Fruit fly (Drosophila melanogaster) whole organism, embryonic: Measurements from ENCODE around the gene CG6345.

Experiments
- BtbVII ChIP-seq: fragments of 200-800 bp; sonication (Bioruptor generic); optimal IDR thresholded peaks from 3 replicates; lab custom pipeline; 2017; ENCODE audit warnings: missing biosample characterization, mild to moderate bottlenecking, missing genetic modification characterization
- CG1024 ChIP-seq: fragments of 200-800 bp; sonication (Bioruptor generic); IDR thresholded peaks from 2 replicates; pipeline ENCODE4 v1.3.6; 2022; ENCODE audit warnings: missing biosample characterization, missing genetic modification characterization
- CG10462 ChIP-seq: fragments of 200-800 bp; sonication (Bioruptor generic); optimal IDR thresholded peaks from 2 replicates; lab custom pipeline; 2016; ENCODE audit warnings: missing biosample characterization, missing genetic modification characterization
- CG10565 ChIP-seq: fragments of 200-800 bp; sonication (Bioruptor generic); optimal IDR thresholded peaks from 3 replicates; lab custom pipeline; 2016; ENCODE audit warnings: missing biosample characterization, mild to moderate bottlenecking, missing genetic modification characterization
- CG11093 ChIP-seq: fragments of 200-800 bp; sonication (Bioruptor generic); IDR thresholded peaks from 3 replicates; pipeline ENCODE4 v1.3.6; 2022; ENCODE audit warnings: missing biosample characterization, missing genetic modification characterization
- CG11504 ChIP-seq: fragments of 200-800 bp; sonication (Bioruptor generic); optimal IDR thresholded peaks from 3 replicates; lab custom pipeline; 2019; ENCODE audit warnings: missing biosample characterization, mild to moderate bottlenecking, missing genetic modification characterization, moderate library complexity
- CG11560 ChIP-seq: fragments of 200-800 bp; sonication (Bioruptor generic); IDR thresholded peaks from 3 replicates; pipeline ENCODE4 v1.3.6; 2022; ENCODE audit warnings: missing biosample characterization, missing genetic modification characterization
- CG11695 ChIP-seq: fragments of 200-800 bp; sonication (Bioruptor generic); IDR thresholded peaks from 3 replicates; pipeline ENCODE4 v1.3.6; 2022; ENCODE audit warnings: missing biosample characterization, missing genetic modification characterization
- CG12299 ChIP-seq: fragments of 200-800 bp; sonication (Bioruptor generic); optimal IDR thresholded peaks from 2 replicates; lab custom pipeline; 2018; ENCODE audit warnings: missing biosample characterization, mild to moderate bottlenecking, missing genetic modification characterization
- CG1529 ChIP-seq: fragments of 200-800 bp; sonication (Bioruptor generic); optimal IDR thresholded peaks from 3 replicates; lab custom pipeline; 2018; ENCODE audit warnings: missing biosample characterization, missing genetic modification characterization
- CG1603 ChIP-seq: fragments of 200-800 bp; sonication (Bioruptor generic); optimal IDR thresholded peaks from 2 replicates; lab custom pipeline; 2019; ENCODE audit warnings: missing biosample characterization, mild to moderate bottlenecking, missing genetic modification characterization, moderate library complexity
- CG17568 ChIP-seq: fragments of 200-800 bp; sonication (Bioruptor generic); optimal IDR thresholded peaks from 2 replicates; lab custom pipeline; 2018; ENCODE audit warnings: missing biosample characterization, mild to moderate bottlenecking, missing genetic modification characterization, moderate library complexity
- CG17612 ChIP-seq: fragments of 200-800 bp; sonication (Bioruptor generic); IDR thresholded peaks from 2 replicates; pipeline ENCODE4 v1.3.6; 2022; ENCODE audit warnings: missing biosample characterization, missing genetic modification characterization
- CG18476 ChIP-seq: fragments of 200-800 bp; sonication (Bioruptor generic); optimal IDR thresholded peaks from 2 replicates; lab custom pipeline; 2016; ENCODE audit warnings: missing biosample characterization, mild to moderate bottlenecking, missing genetic modification characterization
- CG18619 ChIP-seq: fragments of 200-800 bp; sonication (Bioruptor generic); optimal IDR thresholded peaks from 3 replicates; lab custom pipeline; 2017; ENCODE audit warnings: missing biosample characterization, mild to moderate bottlenecking, missing genetic modification characterization
- CG2678 ChIP-seq: fragments of 200-800 bp; sonication (Bioruptor generic); optimal IDR thresholded peaks from 3 replicates; lab custom pipeline; 2019; ENCODE audit warnings: missing biosample characterization, mild to moderate bottlenecking, missing genetic modification characterization, moderate library complexity
- CG32772 ChIP-seq: fragments of 200-800 bp; sonication (Bioruptor generic); IDR thresholded peaks from 2 replicates; pipeline ENCODE4 v1.3.6; 2022; ENCODE audit warnings: missing biosample characterization, missing genetic modification characterization
- CG3407 ChIP-seq: fragments of 200-800 bp; sonication (Bioruptor generic); optimal IDR thresholded peaks from 2 replicates; lab custom pipeline; 2018; ENCODE audit warnings: missing biosample characterization, mild to moderate bottlenecking, missing genetic modification characterization
- CG3838 ChIP-seq: fragments of 200-800 bp; sonication (Bioruptor generic); optimal IDR thresholded peaks from 3 replicates; lab custom pipeline; 2016; ENCODE audit warnings: missing biosample characterization, missing genetic modification characterization
- CG7357 ChIP-seq: fragments of 200-800 bp; sonication (Bioruptor generic); IDR thresholded peaks from 3 replicates; pipeline ENCODE4 v1.3.6; 2022; ENCODE audit warnings: missing biosample characterization, missing genetic modification characterization
- CG8281 ChIP-seq: fragments of 200-800 bp; sonication (Bioruptor generic); optimal IDR thresholded peaks from 2 replicates; lab custom pipeline; 2018; ENCODE audit warnings: missing biosample characterization, mild to moderate bottlenecking, missing genetic modification characterization, moderate library complexity
- CG9437 ChIP-seq: fragments of 200-800 bp; sonication (Bioruptor generic); optimal IDR thresholded peaks from 2 replicates; lab custom pipeline; 2018; ENCODE audit warnings: missing biosample characterization, mild to moderate bottlenecking, missing genetic modification characterization
- CG9932 ChIP-seq: fragments of 200-800 bp; sonication (Bioruptor generic); IDR thresholded peaks from 2 replicates; pipeline ENCODE4 v1.3.6; 2022; ENCODE audit warnings: missing biosample characterization, missing genetic modification characterization
- Dbx ChIP-seq: fragments of 200-800 bp; sonication (Bioruptor generic); IDR thresholded peaks from 3 replicates; pipeline ENCODE4 v1.3.6; 2022; ENCODE audit warnings: missing biosample characterization, missing genetic modification characterization
- Dref ChIP-seq: fragments of 200-800 bp; sonication (Bioruptor generic); IDR thresholded peaks from 2 replicates; pipeline ENCODE4 v1.3.6; 2022; ENCODE audit warnings: missing biosample characterization, missing genetic modification characterization
- E2f2 ChIP-seq: fragments of 200-800 bp; sonication (Bioruptor generic); IDR thresholded peaks from 2 replicates; pipeline ENCODE4 v1.3.6; 2022; ENCODE audit warnings: missing biosample characterization, missing genetic modification characterization
- HLH4C ChIP-seq: fragments of 200-800 bp; sonication (Bioruptor generic); IDR thresholded peaks from 3 replicates; pipeline ENCODE4 v1.3.6; 2022; ENCODE audit warnings: missing biosample characterization, missing genetic modification characterization; ENCODE audit not compliant: partially characterized antibody
- Oaz ChIP-seq: fragments of 200-800 bp; sonication (Bioruptor generic); IDR thresholded peaks from 2 replicates; pipeline ENCODE4 v1.3.6; 2022; ENCODE audit warnings: missing biosample characterization, missing genetic modification characterization
- Rx ChIP-seq: fragments of 200-800 bp; sonication (Bioruptor generic); IDR thresholded peaks from 2 replicates; pipeline ENCODE4 v1.3.6; 2022; ENCODE audit warnings: missing biosample characterization, missing genetic modification characterization
- Ssrp ChIP-seq: fragments of 200-800 bp; sonication (Bioruptor generic); optimal IDR thresholded peaks from 2 replicates; lab custom pipeline; 2018; ENCODE audit warnings: missing biosample characterization, mild to moderate bottlenecking, missing genetic modification characterization, moderate library complexity
- aop ChIP-seq: fragments of 200-800 bp; sonication (Bioruptor generic); IDR thresholded peaks from 2 replicates; pipeline ENCODE4 v1.3.6; 2022; ENCODE audit warnings: missing biosample characterization, missing genetic modification characterization
- ara ChIP-seq: fragments of 200-800 bp; sonication (Bioruptor generic); IDR thresholded peaks from 2 replicates; pipeline ENCODE4 v1.3.6; 2022; ENCODE audit warnings: missing biosample characterization, missing genetic modification characterization
- az2 ChIP-seq: fragments of 200-800 bp; sonication (Bioruptor generic); optimal IDR thresholded peaks from 3 replicates; lab custom pipeline; 2016; ENCODE audit warnings: missing biosample characterization, missing genetic modification characterization
- btn ChIP-seq: fragments of 200-800 bp; sonication (Bioruptor generic); optimal IDR thresholded peaks from 2 replicates; lab custom pipeline; 2016; ENCODE audit warnings: missing biosample characterization, missing genetic modification characterization
- cg ChIP-seq: fragments of 200-800 bp; sonication (Bioruptor generic); optimal IDR thresholded peaks from 3 replicates; lab custom pipeline; 2019; ENCODE audit warnings: missing biosample characterization, mild to moderate bottlenecking, missing genetic modification characterization, moderate library complexity
- disco-r ChIP-seq: fragments of 200-800 bp; sonication (Bioruptor generic); optimal IDR thresholded peaks from 2 replicates; lab custom pipeline; 2016; ENCODE audit warnings: missing biosample characterization, missing genetic modification characterization
- gro ChIP-seq: fragments of 200-800 bp; sonication (Bioruptor generic); optimal IDR thresholded peaks from 2 replicates; lab custom pipeline; 2016; ENCODE audit warnings: missing biosample characterization, missing genetic modification characterization
- hb ChIP-seq: fragments of 200-800 bp; sonication (Bioruptor generic); IDR thresholded peaks from 3 replicates; pipeline ENCODE4 v1.3.6; 2022; ENCODE audit warnings: missing biosample characterization, missing genetic modification characterization; ENCODE audit not compliant: partially characterized antibody
- hbn ChIP-seq: fragments of 200-800 bp; sonication (Bioruptor generic); IDR thresholded peaks from 2 replicates; pipeline ENCODE4 v1.3.6; 2022; ENCODE audit warnings: missing biosample characterization, missing genetic modification characterization; ENCODE audit not compliant: partially characterized antibody
- hkb ChIP-seq, 2 experiments: fragments of 200-800 bp in 1 of 2; fragments of >200 bp in 1 of 2; sonication (Bioruptor generic) in 1 of 2; IDR thresholded peaks in 1 of 2; optimal IDR thresholded peaks in 1 of 2; 2 replicates each; pipeline versions ENCODE4 v1.3.6 to Lab custom; 2017 to 2022; ENCODE audit warnings: missing biosample characterization in 1 of 2, missing genetic modification characterization in 1 of 2
- onecut ChIP-seq: fragments of 200-800 bp; sonication (Bioruptor generic); IDR thresholded peaks from 2 replicates; pipeline ENCODE4 v1.3.6; 2022; ENCODE audit warnings: missing biosample characterization, missing genetic modification characterization
- pum ChIP-seq: fragments of 200-800 bp; sonication (Bioruptor generic); optimal IDR thresholded peaks from 2 replicates; lab custom pipeline; 2016; ENCODE audit warnings: missing biosample characterization, missing genetic modification characterization
- row ChIP-seq: fragments of 200-800 bp; sonication (Bioruptor generic); IDR thresholded peaks from 3 replicates; pipeline ENCODE4 v1.3.6; 2022; ENCODE audit warnings: missing biosample characterization, missing genetic modification characterization
- salm ChIP-seq: fragments of 200-800 bp; sonication (Bioruptor generic); optimal IDR thresholded peaks from 2 replicates; lab custom pipeline; 2018; ENCODE audit warnings: missing biosample characterization, mild to moderate bottlenecking, missing genetic modification characterization
- slou ChIP-seq: fragments of 200-800 bp; sonication (Bioruptor generic); optimal IDR thresholded peaks from 3 replicates; lab custom pipeline; 2016; ENCODE audit warnings: missing biosample characterization, missing genetic modification characterization
- sob ChIP-seq: fragments of 200-800 bp; sonication (Bioruptor generic); IDR thresholded peaks from 2 replicates; pipeline ENCODE4 v1.3.6; 2022; ENCODE audit warnings: missing biosample characterization, missing genetic modification characterization
- trem ChIP-seq: fragments of 200-800 bp; optimal IDR thresholded peaks from 3 replicates; lab custom pipeline; 2019; ENCODE audit warnings: missing biosample characterization, mild to moderate bottlenecking, missing genetic modification characterization, moderate library complexity
- vfl ChIP-seq: fragments of 200-800 bp; sonication (Bioruptor generic); optimal IDR thresholded peaks from 2 replicates; lab custom pipeline; 2016; ENCODE audit warnings: missing biosample characterization, missing genetic modification characterization
- yki ChIP-seq: fragments of >200 bp; optimal IDR thresholded peaks from 3 replicates; lab custom pipeline; 2018

The CG6345 gene

dm6 chr3R:10411752-10412549, 3.9 kb downstream of the CG6345 start (continued):
- no peak for TF ChIP-seq disco-r (GFP tag; lab: Kevin White, UChicago)
- no peak for TF ChIP-seq BtbVII
- no peak for TF ChIP-seq CG17612 (GFP tag; lab: Robert Waterston, UW)
- TF ChIP-seq CG32772 (GFP tag; lab: Robert Waterston, UW) = peak; percentile 60
- no peak for TF ChIP-seq CG8281 (tag; lab: Kevin White, UChicago)
- peak; percentile 10 for TF ChIP-seq pum (GFP tag; lab: Kevin White, UChicago)
- no peak for TF ChIP-seq CG7357 (GFP tag; lab: Robert Waterston, UW)
- no peak for TF ChIP-seq CG3838

- no peak for TF ChIP-seq CG11504 (tag; lab: Kevin White, UChicago)
- TF ChIP-seq hbn (GFP tag; lab: Robert Waterston, UW) = no peak
- no peak for TF ChIP-seq vfl (GFP tag; lab: Kevin White, UChicago)
- TF ChIP-seq CG10462 (GFP tag; lab: Kevin White, UChicago) = no peak
- no peak for TF ChIP-seq CG1024
- TF ChIP-seq hb (GFP tag; lab: Robert Waterston, UW) = no peak
- TF ChIP-seq CG2678 (tag; lab: Kevin White, UChicago) = no peak
- TF ChIP-seq CG1529 (GFP tag; lab: Kevin White, UChicago) = no peak
- no peak for TF ChIP-seq btn (GFP tag; lab: Kevin White, UChicago)
- no peak for TF ChIP-seq HLH4C
- TF ChIP-seq yki (lab: Kevin White, UChicago) = no peak
- no peak for TF ChIP-seq aop (GFP tag; lab: Robert Waterston, UW)
- no peak for TF ChIP-seq slou (GFP tag; lab: Kevin White, UChicago)
- TF ChIP-seq CG9437 = no peak
- TF ChIP-seq CG11560 = no peak
- TF ChIP-seq Oaz (GFP tag; lab: Robert Waterston, UW) = no peak
- TF ChIP-seq hkb (optimal IDR thresholded peaks at IDR 0.05; lab: Kevin White, UChicago) = no peak
- no peak for TF ChIP-seq hkb (GFP tag; IDR thresholded peaks at IDR 0.05; lab: Robert Waterston, UW)
- no peak for TF ChIP-seq CG18619 (GFP tag; lab: Kevin White, UChicago)
- TF ChIP-seq CG18476 (GFP tag; lab: Kevin White, UChicago) = no peak
Measured at dm6 chr3R:10407658-10408057, 8.2 kb downstream of the CG6345 start.

dm6 chr3R:10407066-10407465, 8.8 kb downstream of the CG6345 start, which contains the start of gene CG6325:
Gene CG6325 (minus strand): TSS chr3R:10407285.
- TF ChIP-seq CG9932 (GFP tag; lab: Robert Waterston, UW) (no peak), Ssrp (no peak), CG1603 (tag; lab: Kevin White, UChicago) (no peak), E2f2 (GFP tag; lab: Robert Waterston, UW) (peak; percentile 96), gro (GFP tag; lab: Kevin White, UChicago) (peak; percentile 33), cg (GFP tag; lab: Kevin White, UChicago) (no peak), Dbx (GFP tag; lab: Robert Waterston, UW) (no peak), CG3407 (GFP tag; lab: Kevin White, UChicago) (no peak), az2 (GFP tag; lab: Kevin White, UChicago) (no peak), ara (GFP tag; lab: Robert Waterston, UW) (no peak), CG11695 (GFP tag; lab: Robert Waterston, UW) (no peak), CG17568 (no peak), salm (tag; lab: Kevin White, UChicago) (no peak), trem (tag; lab: Kevin White, UChicago) (peak; percentile 62), CG12299 (tag; lab: Kevin White, UChicago) (no peak), CG11093 (GFP tag; lab: Robert Waterston, UW) (no peak), Rx (GFP tag; lab: Robert Waterston, UW) (no peak), sob (GFP tag; lab: Robert Waterston, UW) (peak; percentile 61; the same call in 1 of the 2 replicates), CG10565 (GFP tag; lab: Kevin White, UChicago) (no peak), Dref (GFP tag; lab: Robert Waterston, UW) (peak; percentile 99), onecut (no peak), CG17612 (GFP tag; lab: Robert Waterston, UW) (no peak), row (peak; percentile 47; the same call in 1 of the 3 replicates)
